Fruit fly (Drosophila melanogaster): Measurements from ENCODE around the gene CG8563.
A peak's percentile ranks its signal among the peaks of the same experiment; 100 is the strongest.

Gene CG8563

dm6 chr3L:7433325-7433827 is 42.8 kb downstream of the CG8563 start (continued):
- TF ChIP-seq CG10631 (GFP tag; optimal IDR thresholded peaks at IDR 0.05) (peak; percentile 20), esn (GFP tag; optimal IDR thresholded peaks at IDR 0.05) (no peak), CG32006 (GFP tag; optimal IDR thresholded peaks at IDR 0.05) (peak; percentile 53), Sox14 (GFP tag; optimal IDR thresholded peaks at IDR 0.05) (peak; percentile 40), CG3919 (GFP tag; optimal IDR thresholded peaks at IDR 0.05) (no peak), Lpt (GFP tag; optimal IDR thresholded peaks at IDR 0.05) (peak; percentile 44), fd59A (GFP tag; optimal IDR thresholded peaks at IDR 0.05) (peak; percentile 27), acj6 (GFP tag; optimal IDR thresholded peaks at IDR 0.05) (no peak), lz (GFP tag; optimal IDR thresholded peaks at IDR 0.05) (no peak), Gug (GFP tag; IDR thresholded peaks at IDR 0.05) (peak; percentile 68), CG15336 (GFP tag; IDR thresholded peaks at IDR 0.05) (no peak; the same call in none of the 2 replicates), dsx (GFP tag; optimal IDR thresholded peaks at IDR 0.05; ENCODE audit: poor library complexity, severe bottlenecking) (peak; percentile 33), CG11902 (GFP tag; optimal IDR thresholded peaks at IDR 0.05) (no peak), fkh (GFP tag; optimal IDR thresholded peaks at IDR 0.05) (peak; percentile 14), CG6854 (GFP tag; optimal IDR thresholded peaks at IDR 0.05) (no peak), spab (GFP tag; optimal IDR thresholded peaks at IDR 0.05) (peak; percentile 22), Eip93F (GFP tag; optimal IDR thresholded peaks at IDR 0.05) (no peak), CG3032 (tag; optimal IDR thresholded peaks at IDR 0.05) (peak; percentile 40), CG6792 (GFP tag; optimal IDR thresholded peaks at IDR 0.05) (no peak), Hr39 (GFP tag; optimal IDR thresholded peaks at IDR 0.05) (no peak), Blimp-1 (GFP tag; optimal IDR thresholded peaks at IDR 0.05) (no peak), CG31627 (GFP tag; optimal IDR thresholded peaks at IDR 0.05) (no peak), ss (GFP tag; optimal IDR thresholded peaks at IDR 0.05) (peak; percentile 28 to 53), CG1621 (tag; optimal IDR thresholded peaks at IDR 0.05) (peak; percentile 25), svp (GFP tag) (no peak), Eip78C (GFP tag) (no peak), pdm3 (GFP tag; optimal IDR thresholded peaks at IDR 0.05) (no peak), Smox (GFP tag; optimal IDR thresholded peaks at IDR 0.05) (no peak), CG6808 (GFP tag; optimal IDR thresholded peaks at IDR 0.05) (peak; percentile 63), CG8319 (GFP tag; optimal IDR thresholded peaks at IDR 0.05) (no peak), CG11294 (GFP tag; IDR thresholded peaks at IDR 0.05) (peak; percentile 18; the same call in 1 of the 2 replicates), eg (GFP tag; IDR thresholded peaks at IDR 0.05) (peak; percentile 78), CG8119 (GFP tag; IDR thresholded peaks at IDR 0.05) (peak; percentile 48; the same call in 2 of the 3 replicates)

- no peak for TF ChIP-seq CG9139 (GFP tag; optimal IDR thresholded peaks at IDR 0.05)
- no peak for TF ChIP-seq acj6 (GFP tag; optimal IDR thresholded peaks at IDR 0.05)
- TF ChIP-seq pdm3 (GFP tag; optimal IDR thresholded peaks at IDR 0.05) = no peak
- TF ChIP-seq CG6163 (GFP tag; IDR thresholded peaks at IDR 0.05) = no peak
- TF ChIP-seq vri (GFP tag; optimal IDR thresholded peaks at IDR 0.05) = no peak
- no peak for TF ChIP-seq Sox14 (GFP tag; optimal IDR thresholded peaks at IDR 0.05)
- no peak for TF ChIP-seq CG11294 (GFP tag; IDR thresholded peaks at IDR 0.05)
- TF ChIP-seq CG6276 (GFP tag; optimal IDR thresholded peaks at IDR 0.05) = no peak
- TF ChIP-seq net (GFP tag; optimal IDR thresholded peaks at IDR 0.05) = no peak
- TF ChIP-seq ss (GFP tag; optimal IDR thresholded peaks at IDR 0.05) = no peak
- no peak for TF ChIP-seq Hr4 (GFP tag; optimal IDR thresholded peaks at IDR 0.05)
- TF ChIP-seq fkh (GFP tag; optimal IDR thresholded peaks at IDR 0.05) = no peak
- no peak for TF ChIP-seq Eip75B (GFP tag; optimal IDR thresholded peaks at IDR 0.05)
- TF ChIP-seq CG8632 (GFP tag; optimal IDR thresholded peaks at IDR 0.05) = no peak
- no peak for TF ChIP-seq CG10669 (GFP tag; optimal IDR thresholded peaks at IDR 0.05)
- TF ChIP-seq CG3032 (tag; optimal IDR thresholded peaks at IDR 0.05) = no peak
- TF ChIP-seq CG15336 (GFP tag; IDR thresholded peaks at IDR 0.05) = no peak
These were observed 43.7 kb downstream of the CG8563 start for dm6 chr3L:7434198-7434597.

All from whole organism, prepupa.